Fruit fly (Drosophila melanogaster) whole organism, embryonic: Measurements from ENCODE around the gene Hou.
A peak's percentile ranks its signal among the peaks of the same experiment; 100 is the strongest.

Source experiments
- Atf6 ChIP-seq: fragments of 200-800 bp; sonication (Bioruptor generic); IDR thresholded peaks from 2 replicates; pipeline ENCODE4 v1.3.6; 2022; ENCODE audit warnings: missing biosample characterization, missing genetic modification characterization
- BEAF-32 ChIP-seq: fragments of 200-800 bp; sonication (Bioruptor generic); optimal IDR thresholded peaks from 3 replicates; lab custom pipeline; 2017; ENCODE audit warnings: missing biosample characterization, missing genetic modification characterization, mild to moderate bottlenecking, moderate library complexity, missing genetic modification reagents
- CG10147 ChIP-seq: fragments of 200-800 bp; sonication (Bioruptor generic); optimal IDR thresholded peaks from 2 replicates; lab custom pipeline; 2019; ENCODE audit warnings: missing biosample characterization, mild to moderate bottlenecking, missing genetic modification characterization, moderate library complexity
- CG10462 ChIP-seq: fragments of 200-800 bp; sonication (Bioruptor generic); optimal IDR thresholded peaks from 2 replicates; lab custom pipeline; 2016; ENCODE audit warnings: missing biosample characterization, missing genetic modification characterization
- CG13624 ChIP-seq: fragments of 200-800 bp; sonication (Bioruptor generic); optimal IDR thresholded peaks from 2 replicates; lab custom pipeline; 2016; ENCODE audit warnings: missing biosample characterization, missing genetic modification characterization
- CG14014 ChIP-seq: fragments of 200-800 bp; sonication (Bioruptor generic); IDR thresholded peaks from 2 replicates; pipeline ENCODE4 v1.3.6; 2022; ENCODE audit warnings: missing biosample characterization, missing genetic modification characterization
- CG14441 ChIP-seq: fragments of 200-800 bp; sonication (Bioruptor generic); IDR thresholded peaks from 2 replicates; pipeline ENCODE4 v1.3.6; 2022; ENCODE audit warnings: missing biosample characterization, missing genetic modification characterization
- CG14667 ChIP-seq: fragments of 200-800 bp; sonication (Bioruptor generic); IDR thresholded peaks from 2 replicates; pipeline ENCODE4 v1.3.6; 2022; ENCODE audit warnings: missing biosample characterization, missing genetic modification characterization
- CG15269 ChIP-seq: fragments of 200-800 bp; sonication (Bioruptor generic); optimal IDR thresholded peaks from 2 replicates; lab custom pipeline; 2018; ENCODE audit warnings: missing biosample characterization, mild to moderate bottlenecking, missing genetic modification characterization, moderate library complexity
- CG1529 ChIP-seq: fragments of 200-800 bp; sonication (Bioruptor generic); optimal IDR thresholded peaks from 3 replicates; lab custom pipeline; 2018; ENCODE audit warnings: missing biosample characterization, missing genetic modification characterization
- CG1792 ChIP-seq: fragments of 200-800 bp; sonication (Bioruptor generic); optimal IDR thresholded peaks from 2 replicates; lab custom pipeline; 2016; ENCODE audit warnings: missing biosample characterization, missing genetic modification characterization
- CG18764 ChIP-seq: fragments of 200-800 bp; sonication (Bioruptor generic); optimal IDR thresholded peaks from 3 replicates; lab custom pipeline; 2016; ENCODE audit warnings: missing biosample characterization, missing genetic modification characterization
- CG31441 ChIP-seq: fragments of 200-800 bp; sonication (Bioruptor generic); IDR thresholded peaks from 2 replicates; pipeline ENCODE4 v1.3.6; 2022; ENCODE audit warnings: missing biosample characterization, missing genetic modification characterization
- CG33557 ChIP-seq: fragments of 200-800 bp; sonication (Bioruptor generic); optimal IDR thresholded peaks from 2 replicates; lab custom pipeline; 2019; ENCODE audit warnings: missing biosample characterization, mild to moderate bottlenecking, missing genetic modification characterization, moderate library complexity
- CG3838 ChIP-seq: fragments of 200-800 bp; sonication (Bioruptor generic); optimal IDR thresholded peaks from 3 replicates; lab custom pipeline; 2016; ENCODE audit warnings: missing biosample characterization, missing genetic modification characterization
- CG5953 ChIP-seq: fragments of 200-800 bp; sonication (Bioruptor generic); IDR thresholded peaks from 2 replicates; pipeline ENCODE4 v1.3.6; 2022; ENCODE audit warnings: missing biosample characterization, missing genetic modification characterization
- CG6791 ChIP-seq: fragments of 200-800 bp; sonication (Bioruptor generic); IDR thresholded peaks from 3 replicates; pipeline ENCODE4 v1.3.6; 2022; ENCODE audit warnings: missing biosample characterization, missing genetic modification characterization; ENCODE audit not compliant: partially characterized antibody
- CG6854 ChIP-seq: fragments of 200-800 bp; sonication (Bioruptor generic); optimal IDR thresholded peaks from 3 replicates; lab custom pipeline; 2017; ENCODE audit warnings: missing biosample characterization, mild to moderate bottlenecking, missing genetic modification characterization
- CG9609 ChIP-seq: fragments of 200-800 bp; sonication (Bioruptor generic); optimal IDR thresholded peaks from 3 replicates; lab custom pipeline; 2016; ENCODE audit warnings: missing biosample characterization, missing genetic modification characterization
- CG9797 ChIP-seq: fragments of 200-800 bp; sonication (Bioruptor generic); optimal IDR thresholded peaks from 3 replicates; lab custom pipeline; 2018; ENCODE audit warnings: missing biosample characterization, mild to moderate bottlenecking, missing genetic modification characterization
- Dip2 ChIP-seq: fragments of 200-800 bp; sonication (Bioruptor generic); IDR thresholded peaks from 2 replicates; pipeline ENCODE4 v1.3.6; 2022; ENCODE audit warnings: missing biosample characterization, missing genetic modification characterization
- Eip74EF ChIP-seq, 2 experiments: fragments of 200-800 bp in 1 of 2; fragments of >200 bp in 1 of 2; sonication (Bioruptor generic) in 1 of 2; optimal IDR thresholded peaks; 2 replicates each; lab custom pipeline; 2017 to 2019; ENCODE audit warnings: missing biosample characterization in 2 of 2, missing genetic modification characterization in 2 of 2, mild to moderate bottlenecking in 1 of 2, moderate library complexity in 1 of 2
- HLH4C ChIP-seq: fragments of 200-800 bp; sonication (Bioruptor generic); IDR thresholded peaks from 3 replicates; pipeline ENCODE4 v1.3.6; 2022; ENCODE audit warnings: missing biosample characterization, missing genetic modification characterization; ENCODE audit not compliant: partially characterized antibody
- Hey ChIP-seq: fragments of 200-800 bp; sonication (Bioruptor generic); optimal IDR thresholded peaks from 3 replicates; lab custom pipeline; 2018; ENCODE audit warnings: missing biosample characterization, mild to moderate bottlenecking, missing genetic modification characterization
- Kr ChIP-seq: fragments of 200-800 bp; sonication (Bioruptor generic); optimal IDR thresholded peaks from 2 replicates; lab custom pipeline; 2017; ENCODE audit warnings: missing biosample characterization, mild to moderate bottlenecking, missing genetic modification characterization
- MESR4 ChIP-seq: fragments of 200-800 bp; sonication (Bioruptor generic); optimal IDR thresholded peaks from 2 replicates; lab custom pipeline; 2018; ENCODE audit warnings: missing biosample characterization, mild to moderate bottlenecking, missing genetic modification characterization, moderate library complexity
- Med ChIP-seq: fragments of 200-800 bp; sonication (Bioruptor generic); peaks from one replicate; lab custom pipeline; 2016; ENCODE audit warnings: missing biosample characterization, missing genetic modification characterization, mild to moderate bottlenecking, inconsistent platforms, moderate library complexity
- Mes4 ChIP-seq: fragments of 200-800 bp; sonication (Bioruptor generic); optimal IDR thresholded peaks from 2 replicates; lab custom pipeline; 2016; ENCODE audit warnings: missing biosample characterization, missing genetic modification characterization
- Ptx1 ChIP-seq: fragments of 200-800 bp; sonication (Bioruptor generic); IDR thresholded peaks from 2 replicates; pipeline ENCODE4 v1.3.6; 2022; ENCODE audit warnings: missing biosample characterization, missing genetic modification characterization
- Side ChIP-seq: fragments of 200-800 bp; sonication (Bioruptor generic); optimal IDR thresholded peaks from 2 replicates; lab custom pipeline; 2016; ENCODE audit warnings: missing biosample characterization, missing genetic modification characterization
- Ssrp ChIP-seq: fragments of 200-800 bp; sonication (Bioruptor generic); optimal IDR thresholded peaks from 2 replicates; lab custom pipeline; 2018; ENCODE audit warnings: missing biosample characterization, mild to moderate bottlenecking, missing genetic modification characterization, moderate library complexity
- Taf1 ChIP-seq: fragments of 200-800 bp; sonication (Bioruptor generic); IDR thresholded peaks from 2 replicates; pipeline ENCODE4 v1.3.6; 2022; ENCODE audit warnings: missing biosample characterization, missing genetic modification characterization
- bab2 ChIP-seq: fragments of 200-800 bp; sonication (Bioruptor generic); optimal IDR thresholded peaks from 2 replicates; lab custom pipeline; 2016; ENCODE audit warnings: missing biosample characterization, missing genetic modification characterization
- bowl ChIP-seq: fragments of 200-800 bp; sonication (Bioruptor generic); IDR thresholded peaks from 2 replicates; pipeline ENCODE4 v1.3.6; 2022; ENCODE audit warnings: missing biosample characterization, missing genetic modification characterization
- cas ChIP-seq: fragments of 200-800 bp; sonication (Bioruptor generic); IDR thresholded peaks from 2 replicates; pipeline ENCODE4 v1.3.6; 2022; ENCODE audit warnings: missing biosample characterization, missing genetic modification characterization
- chm ChIP-seq: fragments of 200-800 bp; sonication (Bioruptor generic); IDR thresholded peaks from 2 replicates; pipeline ENCODE4 v1.3.6; 2022; ENCODE audit warnings: missing biosample characterization, missing genetic modification characterization
- crc ChIP-seq: fragments of 200-800 bp; sonication (Bioruptor generic); optimal IDR thresholded peaks from 2 replicates; lab custom pipeline; 2016; ENCODE audit warnings: missing biosample characterization, missing genetic modification characterization
- esg ChIP-seq: fragments of 200-800 bp; sonication (Bioruptor generic); conservative IDR thresholded peaks from 2 replicates; pipeline ENCODE4 v1.3.6; 2022; ENCODE audit warnings: missing biosample characterization, missing genetic modification characterization
- fu2 ChIP-seq: fragments of 200-800 bp; sonication (Bioruptor generic); optimal IDR thresholded peaks from 2 replicates; lab custom pipeline; 2016; ENCODE audit warnings: missing biosample characterization, missing genetic modification characterization
- gcm ChIP-seq: fragments of 200-800 bp; sonication (Bioruptor generic); optimal IDR thresholded peaks from 2 replicates; lab custom pipeline; 2019; ENCODE audit warnings: missing biosample characterization, mild to moderate bottlenecking, missing genetic modification characterization, moderate library complexity
- gem ChIP-seq: fragments of 200-800 bp; sonication (Bioruptor generic); optimal IDR thresholded peaks from 2 replicates; lab custom pipeline; 2019; ENCODE audit warnings: missing biosample characterization, mild to moderate bottlenecking, missing genetic modification characterization, moderate library complexity
- h ChIP-seq: fragments of >200 bp; optimal IDR thresholded peaks from 2 replicates; lab custom pipeline; 2017
- ind ChIP-seq: fragments of 200-800 bp; sonication (Bioruptor generic); optimal IDR thresholded peaks from 3 replicates; lab custom pipeline; 2016; ENCODE audit warnings: missing biosample characterization, missing genetic modification characterization
- kay ChIP-seq: fragments of 200-800 bp; sonication (Bioruptor generic); optimal IDR thresholded peaks from 2 replicates; lab custom pipeline; 2016; ENCODE audit warnings: missing biosample characterization, missing genetic modification characterization
- nerfin-2 ChIP-seq: fragments of 200-800 bp; sonication (Bioruptor generic); IDR thresholded peaks from 2 replicates; pipeline ENCODE4 v1.3.6; 2022; ENCODE audit warnings: missing biosample characterization, missing genetic modification characterization; ENCODE audit not compliant: partially characterized antibody
- odd ChIP-seq: fragments of 200-800 bp; sonication (Bioruptor generic); optimal IDR thresholded peaks from 2 replicates; lab custom pipeline; 2017; ENCODE audit warnings: missing biosample characterization, mild to moderate bottlenecking, missing genetic modification characterization
- p53 ChIP-seq: fragments of 200-800 bp; sonication (Bioruptor generic); optimal IDR thresholded peaks from 2 replicates; lab custom pipeline; 2016; ENCODE audit warnings: missing biosample characterization, missing genetic modification characterization
- phol ChIP-seq: fragments of 200-800 bp; sonication (Bioruptor generic); optimal IDR thresholded peaks from 3 replicates; lab custom pipeline; 2018; ENCODE audit warnings: missing biosample characterization, mild to moderate bottlenecking, missing genetic modification characterization, moderate library complexity
- sob ChIP-seq: fragments of 200-800 bp; sonication (Bioruptor generic); IDR thresholded peaks from 2 replicates; pipeline ENCODE4 v1.3.6; 2022; ENCODE audit warnings: missing biosample characterization, missing genetic modification characterization
- stc ChIP-seq: fragments of 200-800 bp; sonication (Bioruptor generic); IDR thresholded peaks from 2 replicates; pipeline ENCODE4 v1.3.6; 2022; ENCODE audit warnings: missing biosample characterization, missing genetic modification characterization
- unpg ChIP-seq: fragments of 200-800 bp; sonication (Bioruptor generic); optimal IDR thresholded peaks from 3 replicates; lab custom pipeline; 2018; ENCODE audit warnings: missing biosample characterization, mild to moderate bottlenecking, missing genetic modification characterization, moderate library complexity

The Hou gene

dm6 chrX:18669811-18670477, 19.7 kb upstream of the Hou start (continued):
- peak; percentile 6 for TF ChIP-seq ind (GFP tag; lab: Kevin White, UChicago)
- TF ChIP-seq cas (GFP tag; lab: Robert Waterston, UW): no peak
- no peak for TF ChIP-seq MESR4 (GFP tag; lab: Kevin White, UChicago)
- no peak for TF ChIP-seq fu2
- TF ChIP-seq bab2: no peak
- peak; percentile 8; the same call in 1 of the 2 replicates for TF ChIP-seq CG5953 (GFP tag; lab: Robert Waterston, UW)
- TF ChIP-seq HLH4C (GFP tag; lab: Robert Waterston, UW): no peak
- no peak for TF ChIP-seq CG6791 (GFP tag; lab: Robert Waterston, UW)
- peak; percentile 37 for TF ChIP-seq CG15269 (tag; lab: Kevin White, UChicago)
- no peak for TF ChIP-seq CG18764 (GFP tag; lab: Kevin White, UChicago)
- no peak for TF ChIP-seq kay (GFP tag; lab: Kevin White, UChicago)
- no peak for TF ChIP-seq CG13624 (GFP tag; lab: Kevin White, UChicago)
- peak; percentile 28; the same call in 1 of the 2 replicates for TF ChIP-seq stc (GFP tag; lab: Robert Waterston, UW)
- TF ChIP-seq Med (GFP tag; lab: Kevin White, UChicago): peak; percentile 32
- TF ChIP-seq Ptx1 (GFP tag; lab: Robert Waterston, UW): peak; percentile 46
- TF ChIP-seq esg (GFP tag; lab: Robert Waterston, UW): no peak
- TF ChIP-seq bowl: no peak
- TF ChIP-seq CG9797 (GFP tag; lab: Kevin White, UChicago): no peak
- TF ChIP-seq CG14014 (GFP tag; lab: Robert Waterston, UW): no peak
- TF ChIP-seq CG10462 (GFP tag; lab: Kevin White, UChicago): no peak
- peak; percentile 37; the same call in 1 of the 2 replicates for TF ChIP-seq CG31441 (GFP tag; lab: Robert Waterston, UW)
- no peak for TF ChIP-seq Hey (tag; lab: Kevin White, UChicago)
- TF ChIP-seq Eip74EF (GFP tag; optimal IDR thresholded peaks at IDR 0.05; lab: Kevin White, UChicago): peak in 1 of 2 experiments; percentile 6
- TF ChIP-seq CG14441: no peak
- TF ChIP-seq Side (GFP tag; lab: Kevin White, UChicago): no peak
- no peak for TF ChIP-seq CG33557 (GFP tag; lab: Kevin White, UChicago)
- TF ChIP-seq gcm (GFP tag; lab: Kevin White, UChicago): no peak
- no peak for TF ChIP-seq CG1529 (GFP tag; lab: Kevin White, UChicago)
- no peak for TF ChIP-seq crc
- TF ChIP-seq Ssrp (tag; lab: Kevin White, UChicago): peak; percentile 40
- peak; percentile 62 for TF ChIP-seq gem (tag; lab: Kevin White, UChicago)
- no peak for TF ChIP-seq CG3838 (GFP tag; lab: Kevin White, UChicago)
- TF ChIP-seq Mes4 (GFP tag; lab: Kevin White, UChicago): no peak
- TF ChIP-seq Atf6 (GFP tag; lab: Robert Waterston, UW): no peak
- no peak for TF ChIP-seq p53 (GFP tag; lab: Kevin White, UChicago)
- TF ChIP-seq sob (GFP tag; lab: Robert Waterston, UW): no peak; the same call in 1 of the 2 replicates
- no peak for TF ChIP-seq Dip2 (GFP tag; lab: Robert Waterston, UW)
- TF ChIP-seq CG10147 (GFP tag; lab: Kevin White, UChicago): no peak
- TF ChIP-seq CG1792 (GFP tag; lab: Kevin White, UChicago): no peak
- peak; percentile 11 for TF ChIP-seq unpg (GFP tag; lab: Kevin White, UChicago)
- no peak for TF ChIP-seq odd (GFP tag; lab: Kevin White, UChicago)
- TF ChIP-seq CG9609 (GFP tag; lab: Kevin White, UChicago): no peak
- TF ChIP-seq CG6854 (GFP tag; lab: Kevin White, UChicago): no peak
- no peak for TF ChIP-seq Kr (GFP tag; lab: Kevin White, UChicago)
- TF ChIP-seq BEAF-32 (GFP tag; lab: Kevin White, UChicago): no peak
- no peak for TF ChIP-seq h (lab: Kevin White, UChicago)
- TF ChIP-seq CG14667 (GFP tag; lab: Robert Waterston, UW): no peak
- no peak for TF ChIP-seq chm (GFP tag; lab: Robert Waterston, UW)
- TF ChIP-seq Taf1: no peak
- no peak for TF ChIP-seq nerfin-2 (GFP tag; lab: Robert Waterston, UW)
- TF ChIP-seq phol (tag; lab: Kevin White, UChicago): peak; percentile 43
